Worm (Caenorhabditis elegans) whole organism, early embryonic: ENCODE results near the gene irk-3.

ENCODE experiments used
- B0310.2 ChIP-seq: sonication (generic microtip); optimal IDR thresholded peaks from 2 replicates; lab custom pipeline; 2016; ENCODE audit warnings: mild to moderate bottlenecking, missing genetic modification characterization, missing compliant biosample characterization
- F13C5.2 ChIP-seq: sonication (generic microtip); optimal IDR thresholded peaks from 2 replicates; lab custom pipeline; 2017; ENCODE audit warnings: mild to moderate bottlenecking, missing genetic modification characterization, inconsistent platforms, missing compliant biosample characterization
- aly-1 ChIP-seq: sonication (generic microtip); optimal IDR thresholded peaks from 2 replicates; lab custom pipeline; 2016; ENCODE audit warnings: missing genetic modification characterization, missing compliant biosample characterization
- ama-1 ChIP-seq: fragments of 150-350 bp; optimal IDR thresholded peaks from 2 replicates; lab custom pipeline; 2014
- ceh-13 ChIP-seq: fragments of 200-800 bp; sonication (Bioruptor generic); optimal IDR thresholded peaks from 2 replicates; lab custom pipeline; 2018; ENCODE audit warnings: mild to moderate bottlenecking, missing genetic modification characterization, missing compliant biosample characterization
- ceh-36 ChIP-seq: sonication (generic microtip); optimal IDR thresholded peaks from 2 replicates; lab custom pipeline; 2016; ENCODE audit warnings: missing genetic modification characterization, inconsistent platforms, missing compliant biosample characterization
- ets-7 ChIP-seq: sonication (generic microtip); optimal IDR thresholded peaks from 2 replicates; lab custom pipeline; 2016; ENCODE audit warnings: missing genotype, missing genetic modification characterization, missing compliant biosample characterization
- flt-1 ChIP-seq: fragments of 200-800 bp; sonication (Bioruptor generic); IDR thresholded peaks from 2 replicates; pipeline ENCODE4 v1.3.6; 2022; ENCODE audit warnings: missing genetic modification characterization, missing compliant biosample characterization
- hmbx-1 ChIP-seq: sonication (generic microtip); optimal IDR thresholded peaks from 2 replicates; lab custom pipeline; 2016; ENCODE audit warnings: mild to moderate bottlenecking, missing genetic modification characterization, missing compliant biosample characterization
- hmg-4 ChIP-seq: fragments of 200-800 bp; sonication (Bioruptor generic); optimal IDR thresholded peaks from 2 replicates; lab custom pipeline; 2018; ENCODE audit warnings: mild to moderate bottlenecking, missing genetic modification characterization, missing compliant biosample characterization
- hnd-1 ChIP-seq: sonication (generic microtip); optimal IDR thresholded peaks from 2 replicates; lab custom pipeline; 2016; ENCODE audit warnings: missing genetic modification characterization, missing compliant biosample characterization
- pes-1 ChIP-seq: fragments of 200-800 bp; sonication (Bioruptor generic); IDR thresholded peaks from 2 replicates; pipeline ENCODE4 v1.3.6; 2022; ENCODE audit warnings: missing genetic modification reagents, missing genetic modification characterization, missing compliant biosample characterization
- scrt-1 ChIP-seq: fragments of 200-800 bp; sonication (Bioruptor generic); IDR thresholded peaks from 2 replicates; pipeline ENCODE4 v1.3.6; 2022; ENCODE audit warnings: missing genetic modification characterization, missing compliant biosample characterization
- sea-1 ChIP-seq: fragments of 200-800 bp; sonication (Bioruptor generic); conservative IDR thresholded peaks from 2 replicates; pipeline ENCODE4 v1.3.6; 2022; ENCODE audit warnings: missing genetic modification characterization, missing compliant biosample characterization
- tbx-11 ChIP-seq: fragments of 200-800 bp; sonication (Bioruptor generic); IDR thresholded peaks from 2 replicates; pipeline ENCODE4 v1.3.6; 2022; ENCODE audit warnings: missing genetic modification characterization, missing compliant biosample characterization
- tbx-37 ChIP-seq: fragments of 200-800 bp; sonication (Bioruptor generic); conservative IDR thresholded peaks from 2 replicates; pipeline ENCODE4 v1.3.6; 2022; ENCODE audit warnings: missing genetic modification reagents, missing genetic modification characterization, missing compliant biosample characterization
- tra-4 ChIP-seq: sonication (generic microtip); optimal IDR thresholded peaks from 2 replicates; lab custom pipeline; 2017; ENCODE audit warnings: missing genetic modification characterization, missing compliant biosample characterization

Gene irk-3

ce11 chrX:14340381-14340780 is 29.8 kb downstream of the irk-3 start, which contains the start of gene sel-7:
Gene sel-7, minus strand, starts transcription at chrX:14340481.
- TF ChIP-seq tbx-37 (GFP tag; lab: Robert Waterston, UW) = no peak
- no peak for TF ChIP-seq ceh-36 (tag; lab: Kevin White, UChicago)
- TF ChIP-seq hmbx-1 (tag; lab: Kevin White, UChicago) = no peak
- TF ChIP-seq ama-1 (lab: Kevin White, UChicago) = no peak
- no peak for TF ChIP-seq hmg-4
- no peak for TF ChIP-seq tbx-11 (GFP tag; lab: Robert Waterston, UW)
- TF ChIP-seq hnd-1 = no peak
- no peak for TF ChIP-seq sea-1
- no peak for TF ChIP-seq flt-1
- TF ChIP-seq F13C5.2 = no peak
- no peak for TF ChIP-seq aly-1
- TF ChIP-seq tra-4 (tag; lab: Kevin White, UChicago) = no peak
- no peak for TF ChIP-seq B0310.2 (tag; lab: Kevin White, UChicago)
- TF ChIP-seq scrt-1 (GFP tag; lab: Robert Waterston, UW) = no peak
- TF ChIP-seq ceh-13 (GFP tag; lab: Kevin White, UChicago) = no peak
- no peak for TF ChIP-seq ets-7 (tag; lab: Kevin White, UChicago)

- TF ChIP-seq scrt-1 (GFP tag; lab: Robert Waterston, UW) (no peak), ceh-36 (tag; lab: Kevin White, UChicago) (no peak), ceh-13 (GFP tag; lab: Kevin White, UChicago) (no peak), tra-4 (tag; lab: Kevin White, UChicago) (no peak), sea-1 (no peak), hmg-4 (no peak), hmbx-1 (tag; lab: Kevin White, UChicago) (no peak), B0310.2 (tag; lab: Kevin White, UChicago) (no peak), flt-1 (no peak), tbx-11 (GFP tag; lab: Robert Waterston, UW) (no peak)
These were observed 30.5 kb downstream of the irk-3 start for ce11 chrX:14339723-14340122.

- TF ChIP-seq ceh-13 (GFP tag; lab: Kevin White, UChicago) (no peak), tbx-37 (GFP tag; lab: Robert Waterston, UW) (no peak), tra-4 (tag; lab: Kevin White, UChicago) (no peak), scrt-1 (GFP tag; lab: Robert Waterston, UW) (no peak), F13C5.2 (no peak), aly-1 (no peak), ama-1 (lab: Kevin White, UChicago) (no peak), flt-1 (no peak), ets-7 (tag; lab: Kevin White, UChicago) (no peak), tbx-11 (GFP tag; lab: Robert Waterston, UW) (no peak), hmbx-1 (tag; lab: Kevin White, UChicago) (no peak), pes-1 (GFP tag; lab: Robert Waterston, UW) (no peak), hmg-4 (no peak), ceh-36 (tag; lab: Kevin White, UChicago) (no peak), hnd-1 (no peak), sea-1 (no peak), B0310.2 (tag; lab: Kevin White, UChicago) (no peak)
These were observed 31.3 kb downstream of the irk-3 start for ce11 chrX:14338896-14339295.

DNA sequence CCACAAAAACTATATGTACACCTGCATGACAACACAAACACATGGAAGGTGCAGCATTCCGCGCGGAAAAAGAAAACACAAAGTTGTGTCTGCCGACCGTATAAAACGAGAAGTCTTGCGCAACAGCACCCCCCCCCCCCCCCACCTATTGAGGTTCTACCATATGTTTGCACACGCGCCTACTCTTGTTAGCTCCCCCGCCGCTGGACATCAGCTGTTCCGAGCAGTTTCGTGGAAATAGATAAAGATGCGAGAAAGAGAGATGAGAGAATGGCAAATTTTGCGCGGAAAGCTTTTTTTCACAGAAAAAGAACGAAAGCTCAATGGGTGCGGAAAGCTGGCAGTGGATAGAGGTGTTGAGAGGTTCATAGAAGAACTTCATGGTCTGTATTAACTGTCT is 34.6 kb downstream of the irk-3 start:
- TF ChIP-seq aly-1 = no peak
- no peak for TF ChIP-seq ceh-13 (GFP tag; lab: Kevin White, UChicago)
- TF ChIP-seq pes-1 (GFP tag; lab: Robert Waterston, UW) = no peak
- TF ChIP-seq tbx-11 (GFP tag; lab: Robert Waterston, UW) = no peak
- TF ChIP-seq hmbx-1 (tag; lab: Kevin White, UChicago) = no peak
- no peak for TF ChIP-seq sea-1
- no peak for TF ChIP-seq B0310.2 (tag; lab: Kevin White, UChicago)
- TF ChIP-seq ama-1 (lab: Kevin White, UChicago) = no peak
- TF ChIP-seq tra-4 (tag; lab: Kevin White, UChicago) = no peak
- TF ChIP-seq ceh-36 (tag; lab: Kevin White, UChicago) = no peak
- TF ChIP-seq flt-1 = no peak
- TF ChIP-seq tbx-37 (GFP tag; lab: Robert Waterston, UW) = no peak
- TF ChIP-seq hnd-1 = no peak

ce11 chrX:14335220-14335619 is 35.0 kb downstream of the irk-3 start, which contains the start of gene K04G11.1:
Gene K04G11.1, plus strand, starts transcription at chrX:14335520.
- TF ChIP-seq hmg-4 = no peak
- no peak for TF ChIP-seq aly-1
- no peak for TF ChIP-seq hmbx-1 (tag; lab: Kevin White, UChicago)
- no peak for TF ChIP-seq pes-1 (GFP tag; lab: Robert Waterston, UW)
- TF ChIP-seq scrt-1 (GFP tag; lab: Robert Waterston, UW) = no peak
- TF ChIP-seq tbx-37 (GFP tag; lab: Robert Waterston, UW) = no peak
- TF ChIP-seq sea-1 = no peak
- TF ChIP-seq F13C5.2 = no peak
- TF ChIP-seq tra-4 (tag; lab: Kevin White, UChicago) = no peak
- no peak for TF ChIP-seq ets-7 (tag; lab: Kevin White, UChicago)
- no peak for TF ChIP-seq flt-1

ce11 chrX:14334151-14334550 is 36.1 kb downstream of the irk-3 start:
- no peak for TF ChIP-seq hmg-4
- no peak for TF ChIP-seq pes-1 (GFP tag; lab: Robert Waterston, UW)
- TF ChIP-seq ama-1 (lab: Kevin White, UChicago) = no peak
- TF ChIP-seq hmbx-1 (tag; lab: Kevin White, UChicago) = no peak
- TF ChIP-seq tbx-11 (GFP tag; lab: Robert Waterston, UW) = no peak
- no peak for TF ChIP-seq tra-4 (tag; lab: Kevin White, UChicago)
- TF ChIP-seq ets-7 (tag; lab: Kevin White, UChicago) = no peak
- no peak for TF ChIP-seq sea-1
- TF ChIP-seq hnd-1 = no peak
- no peak for TF ChIP-seq scrt-1 (GFP tag; lab: Robert Waterston, UW)
- no peak for TF ChIP-seq F13C5.2
- no peak for TF ChIP-seq tbx-37 (GFP tag; lab: Robert Waterston, UW)
- TF ChIP-seq B0310.2 (tag; lab: Kevin White, UChicago) = no peak
- TF ChIP-seq ceh-36 (tag; lab: Kevin White, UChicago) = no peak
- no peak for TF ChIP-seq ceh-13 (GFP tag; lab: Kevin White, UChicago)
- TF ChIP-seq aly-1 = no peak

DNA sequence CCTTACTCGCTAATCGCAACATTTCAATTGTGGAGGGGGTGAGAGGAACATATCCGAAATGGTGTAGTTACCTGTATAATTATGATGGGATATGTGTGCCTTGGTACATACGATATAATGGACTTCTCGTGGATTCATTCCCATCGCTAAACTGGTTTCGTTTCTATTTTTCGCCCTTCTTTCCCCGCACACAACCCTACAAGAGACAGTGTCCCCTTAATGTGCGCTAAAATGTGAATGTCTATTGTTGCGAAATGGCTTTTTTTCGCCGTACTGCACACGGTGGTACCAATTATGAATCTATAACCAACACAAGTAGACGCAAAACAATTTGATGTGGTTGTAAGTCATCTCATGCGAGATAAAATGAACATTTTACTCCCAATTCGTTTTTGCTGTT is 40.9 kb downstream of the irk-3 start:
- TF ChIP-seq sea-1 (no peak), hmg-4 (no peak), tra-4 (tag; lab: Kevin White, UChicago) (no peak), pes-1 (GFP tag; lab: Robert Waterston, UW) (no peak), tbx-37 (GFP tag; lab: Robert Waterston, UW) (no peak), B0310.2 (tag; lab: Kevin White, UChicago) (no peak), ama-1 (lab: Kevin White, UChicago) (no peak), F13C5.2 (no peak), ceh-36 (tag; lab: Kevin White, UChicago) (no peak), aly-1 (no peak), tbx-11 (GFP tag; lab: Robert Waterston, UW) (no peak), hmbx-1 (tag; lab: Kevin White, UChicago) (no peak), flt-1 (no peak), scrt-1 (GFP tag; lab: Robert Waterston, UW) (no peak), ceh-13 (GFP tag; lab: Kevin White, UChicago) (no peak)
